Fruit fly (Drosophila melanogaster) Kc167 (cell line): Measurements from ENCODE around the gene CG43332.

ENCODE experiments used
- Myc ChIP-seq: fragments of >200 bp; optimal IDR thresholded peaks from 2 replicates; lab custom pipeline; 2017; ENCODE audit warnings: missing external identifiers
- Sin3A ChIP-seq: fragments of >200 bp; optimal IDR thresholded peaks from 2 replicates; lab custom pipeline; 2018; ENCODE audit warnings: missing external identifiers
- h ChIP-seq: fragments of >200 bp; optimal IDR thresholded peaks from 3 replicates; lab custom pipeline; 2018; ENCODE audit warnings: missing external identifiers
- insv ChIP-seq: fragments of >200 bp; optimal IDR thresholded peaks from 3 replicates; lab custom pipeline; 2018; ENCODE audit warnings: missing external identifiers
- psq ChIP-seq: fragments of >200 bp; optimal IDR thresholded peaks from 2 replicates; lab custom pipeline; 2017; ENCODE audit warnings: missing external identifiers
- ttk ChIP-seq: sonication (Bioruptor generic); optimal IDR thresholded peaks from 2 replicates; lab custom pipeline; 2017; ENCODE audit warnings: missing external identifiers

The CG43332 gene

DNA sequence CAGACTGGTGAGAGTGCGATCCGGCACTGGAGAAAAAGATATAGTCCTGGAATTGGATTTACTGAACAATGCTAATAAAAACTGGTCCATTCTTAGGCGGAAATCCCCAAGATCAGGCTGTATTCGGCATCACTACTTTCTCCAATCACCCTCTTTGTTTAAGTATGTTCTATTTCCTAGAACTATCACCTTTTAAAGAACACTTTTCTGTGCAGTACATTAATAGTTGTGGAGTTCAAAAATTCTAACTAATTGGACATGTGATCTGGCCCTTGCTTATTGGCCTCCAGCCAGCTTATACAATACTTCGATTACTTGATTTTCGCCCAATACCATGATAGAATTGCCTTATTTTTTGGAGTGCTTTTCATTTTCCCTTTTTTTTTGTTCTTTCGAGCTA, 39.4 kb downstream of the CG43332 start:
- TF ChIP-seq insv (lab: Kevin White, UChicago) (no peak), Sin3A (lab: Kevin White, UChicago) (no peak), psq (lab: Kevin White, UChicago) (no peak), Myc (no peak), ttk (lab: Kevin White, UChicago) (no peak), h (lab: Kevin White, UChicago) (no peak)

DNA sequence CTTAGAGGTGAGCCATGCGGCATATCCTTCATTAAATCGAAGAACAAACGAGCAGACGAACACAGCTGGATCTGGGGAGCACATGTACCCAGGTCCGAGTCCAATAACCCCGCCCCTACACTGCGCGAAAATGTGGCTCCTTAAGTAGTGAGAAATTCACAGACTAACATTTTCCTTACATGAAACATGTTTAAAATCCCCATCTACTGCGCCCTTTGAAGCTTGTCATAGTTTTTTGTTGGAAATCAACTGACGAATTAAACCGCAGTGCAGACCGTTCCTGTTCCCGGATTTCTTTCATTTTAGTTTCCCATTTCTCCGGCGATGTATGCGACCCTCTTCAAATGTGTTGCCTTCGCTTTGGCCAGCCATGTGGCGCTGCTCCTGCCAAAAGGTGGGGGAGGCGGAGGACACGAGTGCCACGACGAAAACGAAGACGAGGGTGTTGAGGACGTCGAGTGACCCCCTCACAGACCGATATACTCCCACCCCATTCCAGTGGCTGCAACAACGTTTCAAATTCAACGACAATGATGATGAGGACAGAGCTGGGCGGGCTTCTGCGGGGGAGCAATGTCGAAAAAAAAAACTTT, 40.2 kb downstream of the CG43332 start:
- no peak for TF ChIP-seq ttk (lab: Kevin White, UChicago)
- TF ChIP-seq psq (lab: Kevin White, UChicago), result no peak
- no peak for TF ChIP-seq Myc
- no peak for TF ChIP-seq insv (lab: Kevin White, UChicago)
- TF ChIP-seq Sin3A (lab: Kevin White, UChicago), result no peak
- no peak for TF ChIP-seq h (lab: Kevin White, UChicago)

DNA sequence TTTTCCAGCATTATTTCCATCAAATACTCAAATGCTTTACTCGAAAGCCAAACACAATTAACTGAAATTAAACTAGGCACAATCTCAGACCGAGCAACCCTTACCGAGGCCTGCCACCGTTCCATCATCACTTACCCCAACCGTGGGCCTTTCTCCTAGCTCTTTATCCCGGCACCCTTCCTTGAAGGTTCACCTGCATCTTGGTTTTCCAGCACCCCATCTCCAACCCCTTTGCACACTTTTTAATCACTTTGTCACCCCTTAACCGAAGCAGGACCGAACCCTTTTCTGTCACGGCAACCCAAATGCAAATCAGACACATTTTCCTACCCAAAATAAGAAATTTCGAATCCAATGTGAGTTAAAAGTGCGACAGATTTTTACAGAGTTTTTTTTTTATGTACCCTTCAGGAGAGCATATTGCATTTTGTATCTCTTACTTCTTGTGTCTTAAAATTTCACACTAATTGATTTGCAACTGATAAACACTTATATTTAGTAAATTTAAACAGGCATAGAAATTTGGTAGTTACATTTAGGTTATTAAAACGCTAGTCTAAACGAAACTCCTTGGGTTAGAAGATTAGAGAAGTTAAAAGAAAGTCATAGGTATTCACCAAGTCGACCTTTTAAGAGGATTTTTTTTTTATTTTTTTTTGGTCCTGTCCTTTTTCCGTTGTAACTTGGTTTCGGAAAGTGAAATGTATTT, 42.2 kb downstream of the CG43332 start:
- no peak for TF ChIP-seq h (lab: Kevin White, UChicago)
- no peak for TF ChIP-seq insv (lab: Kevin White, UChicago)
- TF ChIP-seq ttk (lab: Kevin White, UChicago), result no peak
- no peak for TF ChIP-seq Sin3A (lab: Kevin White, UChicago)
- TF ChIP-seq Myc, result no peak
- TF ChIP-seq psq (lab: Kevin White, UChicago), result no peak

DNA sequence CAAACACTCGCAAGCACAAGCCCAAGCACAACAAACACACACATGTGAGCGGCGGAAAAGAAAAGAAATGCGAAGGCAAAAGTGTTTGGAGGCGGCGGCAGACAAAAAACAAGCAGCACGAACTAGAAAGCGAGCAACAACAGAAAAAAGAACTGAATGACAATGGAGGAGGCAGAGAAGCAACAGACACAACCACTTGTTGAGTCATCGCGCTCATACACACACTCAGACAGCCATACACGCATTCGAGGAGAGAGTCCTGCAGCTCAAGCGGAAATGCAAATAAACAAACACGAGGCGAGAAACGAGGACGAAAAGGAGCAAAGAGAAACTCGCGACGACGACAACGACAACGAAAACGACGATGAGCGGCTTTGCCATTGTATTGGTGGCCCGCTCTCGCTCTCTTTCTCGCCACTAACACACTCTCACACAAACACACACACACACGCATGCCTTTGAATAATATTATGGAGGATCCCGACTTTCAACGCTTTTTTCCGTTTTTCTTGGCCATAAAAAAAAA, 47.0 kb downstream of the CG43332 start:
- TF ChIP-seq ttk (lab: Kevin White, UChicago) (no peak), h (lab: Kevin White, UChicago) (no peak), psq (lab: Kevin White, UChicago) (no peak), Sin3A (lab: Kevin White, UChicago) (no peak), insv (lab: Kevin White, UChicago) (no peak), Myc (no peak)

DNA sequence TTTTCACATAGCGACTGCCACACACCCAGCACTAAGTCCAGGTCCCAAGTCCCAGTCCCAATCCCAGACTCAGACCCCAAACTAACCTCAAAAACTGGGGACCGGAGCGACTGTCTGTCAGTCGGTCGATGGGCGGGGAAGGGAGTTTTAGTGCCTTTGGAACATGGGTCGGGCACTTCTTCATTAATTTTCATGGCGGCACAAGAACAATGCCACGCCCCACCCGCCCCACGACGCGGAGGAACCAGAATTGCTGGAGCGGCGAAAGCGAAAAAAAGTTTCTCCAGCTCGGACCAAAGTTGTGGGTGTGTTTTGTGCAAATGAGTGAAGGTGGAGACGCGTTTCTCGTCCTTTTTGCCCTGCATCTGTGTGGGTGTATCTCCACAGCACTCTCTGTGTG, 49.8 kb downstream of the CG43332 start:
- TF ChIP-seq Sin3A (lab: Kevin White, UChicago) (no peak), h (lab: Kevin White, UChicago) (no peak), psq (lab: Kevin White, UChicago) (no peak)

DNA sequence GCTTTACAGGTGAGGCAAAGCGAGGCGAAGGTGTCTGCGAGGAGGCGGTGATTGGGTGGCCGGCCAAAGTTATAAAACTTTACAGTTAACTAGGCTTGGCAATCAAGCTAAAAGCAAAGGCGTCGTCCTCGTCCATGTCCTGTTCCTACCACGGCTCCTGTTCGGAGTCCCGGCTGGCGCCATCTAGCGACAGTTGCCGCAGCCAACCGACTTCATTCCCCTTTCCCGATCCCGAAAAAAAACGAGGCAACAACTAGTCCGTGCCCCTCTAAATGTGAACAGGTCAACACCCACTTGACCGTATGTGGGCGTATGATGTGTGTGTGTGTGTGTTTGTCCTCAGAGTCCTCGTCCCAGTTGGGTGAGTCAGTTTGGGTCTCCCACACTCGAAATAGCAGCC, 50.8 kb downstream of the CG43332 start:
- no peak for TF ChIP-seq ttk (lab: Kevin White, UChicago)
- TF ChIP-seq Sin3A (lab: Kevin White, UChicago), result no peak
- no peak for TF ChIP-seq insv (lab: Kevin White, UChicago)
- no peak for TF ChIP-seq h (lab: Kevin White, UChicago)
- TF ChIP-seq psq (lab: Kevin White, UChicago), result no peak
- no peak for TF ChIP-seq Myc
